Fruit fly (Drosophila melanogaster) whole organism, prepupa: ENCODE data around the gene Kul.

ENCODE experiments used
- CG15336 ChIP-seq: fragments of 200-800 bp; sonication (Bioruptor generic); IDR thresholded peaks from 2 replicates; pipeline ENCODE4 v1.3.6; 2022; ENCODE audit warnings: missing biosample characterization, missing genetic modification characterization
- CG31627 ChIP-seq: fragments of 200-800 bp; sonication (Bioruptor generic); optimal IDR thresholded peaks from 3 replicates; lab custom pipeline; 2016; ENCODE audit warnings: missing biosample characterization, missing genetic modification characterization
- CG6854 ChIP-seq: fragments of 200-800 bp; sonication (Bioruptor generic); optimal IDR thresholded peaks from 2 replicates; lab custom pipeline; 2017; ENCODE audit warnings: missing biosample characterization, mild to moderate bottlenecking, missing genetic modification characterization
- CG9139 ChIP-seq: fragments of 200-800 bp; sonication (Bioruptor generic); optimal IDR thresholded peaks from 3 replicates; lab custom pipeline; 2017; ENCODE audit warnings: missing biosample characterization, mild to moderate bottlenecking, missing genetic modification characterization
- Ets21C ChIP-seq: fragments of 200-800 bp; sonication (Bioruptor generic); optimal IDR thresholded peaks from 3 replicates; lab custom pipeline; 2016; ENCODE audit warnings: missing biosample characterization, missing genetic modification characterization
- Hr39 ChIP-seq: fragments of 200-800 bp; sonication (Bioruptor generic); optimal IDR thresholded peaks from 2 replicates; lab custom pipeline; 2016; ENCODE audit warnings: missing biosample characterization, missing genetic modification characterization
- fd59A ChIP-seq: fragments of 200-800 bp; sonication (Bioruptor generic); optimal IDR thresholded peaks from 2 replicates; lab custom pipeline; 2017; ENCODE audit warnings: missing biosample characterization, mild to moderate bottlenecking, missing genetic modification characterization, missing genetic modification reagents

DNA sequence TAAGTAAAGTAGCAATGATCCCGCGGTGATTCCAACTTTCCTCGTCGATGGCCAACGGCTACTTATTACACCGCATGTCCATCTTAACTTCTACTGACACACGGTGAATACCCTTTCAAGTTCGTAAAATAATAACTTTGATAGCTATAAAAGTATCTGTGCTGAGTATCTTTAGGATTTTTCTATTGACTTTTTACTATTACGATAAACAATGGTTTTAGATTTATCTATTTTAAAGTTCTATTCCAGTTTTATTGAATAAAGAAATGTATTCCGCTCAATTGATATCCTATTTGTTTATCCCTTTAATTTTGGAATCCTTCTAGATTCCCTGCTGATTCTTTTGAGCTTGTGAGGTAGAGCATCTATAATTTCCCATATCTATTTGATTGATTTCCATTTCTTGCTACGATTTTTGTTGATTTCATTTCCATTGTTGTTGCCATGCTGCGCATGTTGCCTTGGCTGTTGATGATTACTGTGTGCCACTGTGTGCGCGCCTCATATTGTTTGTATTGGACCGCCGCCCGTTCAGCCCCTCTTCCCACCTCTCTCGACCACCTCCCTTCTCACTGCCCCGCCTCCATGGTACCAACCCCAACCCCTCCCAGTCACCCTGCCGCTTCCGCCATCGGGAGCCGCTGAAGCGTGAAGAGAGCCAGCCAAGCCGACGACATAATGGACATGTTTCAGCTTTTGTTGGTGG, 35.6 kb upstream of the Kul start:
- TF ChIP-seq CG9139 (GFP tag; lab: Kevin White, UChicago) (no peak), CG15336 (GFP tag; lab: Robert Waterston, UW) (no peak), fd59A (no peak), CG31627 (GFP tag; lab: Kevin White, UChicago) (no peak), CG6854 (no peak), Hr39 (no peak), Ets21C (no peak)
